Fruit fly (Drosophila melanogaster) Kc167 (cell line): ENCODE data around the gene CG13445.

Source experiments
- psq ChIP-seq: fragments of >200 bp; optimal IDR thresholded peaks from 2 replicates; lab custom pipeline; 2017; ENCODE audit warnings: missing external identifiers
- ttk ChIP-seq: sonication (Bioruptor generic); optimal IDR thresholded peaks from 2 replicates; lab custom pipeline; 2017; ENCODE audit warnings: missing external identifiers

DNA sequence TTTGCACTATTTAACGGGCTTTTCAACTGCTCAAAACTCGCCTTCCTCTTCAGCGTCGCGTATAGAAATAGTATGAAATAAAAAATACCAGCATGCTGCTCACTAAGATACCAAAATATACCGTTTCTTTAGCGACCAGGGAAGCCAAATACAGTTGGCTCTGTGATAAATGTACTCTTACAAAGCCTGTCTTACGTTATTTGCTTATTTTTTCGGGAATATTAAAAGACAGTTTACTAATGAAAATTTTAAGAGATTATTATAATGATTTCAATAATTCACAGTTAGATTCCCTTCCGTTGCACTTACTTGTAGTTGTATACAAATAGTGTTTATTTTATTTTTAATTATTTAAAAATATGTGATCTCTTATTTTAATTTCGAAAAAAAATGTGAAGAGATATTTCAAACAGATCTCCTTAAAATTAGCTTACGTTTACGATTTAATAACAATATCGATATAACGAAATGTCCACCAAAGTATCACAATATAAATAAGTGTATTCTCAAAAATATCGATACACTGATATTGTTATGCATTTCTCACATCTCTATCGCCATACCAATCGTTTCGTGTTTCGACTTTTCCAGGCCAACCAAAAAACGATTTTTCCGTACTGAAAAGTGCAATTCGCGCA lies 17.2 kb downstream of the CG13445 start, which contains the start of the genes DCP2 and dbo:
- TF ChIP-seq psq (lab: Kevin White, UChicago) (no peak), ttk (lab: Kevin White, UChicago) (no peak)
